Worm (Caenorhabditis elegans): ENCODE measurements around the gene rfip-2.

rfip-2 gene

ce11 chrII:709081-709480 is 14.5 kb upstream of the rfip-2 start, which contains the start of gene T02H6.1:
Gene T02H6.1, plus strand, starts transcription at chrII:709381.
- TF ChIP-seq hmbx-1 (tag; optimal IDR thresholded peaks at IDR 0.05): no peak
- TF ChIP-seq ceh-36 (tag; optimal IDR thresholded peaks at IDR 0.05): no peak
- no peak for TF ChIP-seq tbx-37 (GFP tag; conservative IDR thresholded peaks at IDR 0.05)
- no peak for TF ChIP-seq ets-7 (tag; optimal IDR thresholded peaks at IDR 0.05)
- TF ChIP-seq hnd-1 (tag; optimal IDR thresholded peaks at IDR 0.05): no peak
- TF ChIP-seq pes-1 (GFP tag; IDR thresholded peaks at IDR 0.05): no peak
- no peak for TF ChIP-seq ceh-13 (GFP tag; optimal IDR thresholded peaks at IDR 0.05)
- TF ChIP-seq scrt-1 (GFP tag; IDR thresholded peaks at IDR 0.05): no peak
- no peak for TF ChIP-seq aly-1 (tag; optimal IDR thresholded peaks at IDR 0.05)
- no peak for TF ChIP-seq hmg-4 (GFP tag; optimal IDR thresholded peaks at IDR 0.05)
- no peak for TF ChIP-seq ama-1 (optimal IDR thresholded peaks at IDR 0.05)
- no peak for TF ChIP-seq F13C5.2 (tag; optimal IDR thresholded peaks at IDR 0.05)
- TF ChIP-seq B0310.2 (tag; optimal IDR thresholded peaks at IDR 0.05): no peak

ce11 chrII:721931-722330 is 1.7 kb upstream of the rfip-2 start:
- no peak for TF ChIP-seq ama-1 (optimal IDR thresholded peaks at IDR 0.05)
- TF ChIP-seq scrt-1 (GFP tag; IDR thresholded peaks at IDR 0.05): no peak
- TF ChIP-seq ets-7 (tag; optimal IDR thresholded peaks at IDR 0.05): no peak
- no peak for TF ChIP-seq pes-1 (GFP tag; IDR thresholded peaks at IDR 0.05)
- TF ChIP-seq tbx-37 (GFP tag; conservative IDR thresholded peaks at IDR 0.05): no peak
- TF ChIP-seq ceh-36 (tag; optimal IDR thresholded peaks at IDR 0.05): no peak
- no peak for TF ChIP-seq hnd-1 (tag; optimal IDR thresholded peaks at IDR 0.05)

ce11 chrII:724004-724403 is 416 bp downstream of the rfip-2 start:
- TF ChIP-seq aly-1 (tag; optimal IDR thresholded peaks at IDR 0.05): no peak
- no peak for TF ChIP-seq ceh-13 (GFP tag; optimal IDR thresholded peaks at IDR 0.05)
- TF ChIP-seq pes-1 (GFP tag; IDR thresholded peaks at IDR 0.05): no peak

ce11 chrII:729931-730330 is 6.3 kb downstream of the rfip-2 start:
- TF ChIP-seq ceh-13 (GFP tag; optimal IDR thresholded peaks at IDR 0.05): no peak
- no peak for TF ChIP-seq aly-1 (tag; optimal IDR thresholded peaks at IDR 0.05)
- TF ChIP-seq ama-1 (optimal IDR thresholded peaks at IDR 0.05): no peak
- TF ChIP-seq tbx-11 (GFP tag; IDR thresholded peaks at IDR 0.05): no peak
- TF ChIP-seq pes-1 (GFP tag; IDR thresholded peaks at IDR 0.05): no peak
- no peak for TF ChIP-seq hmg-4 (GFP tag; optimal IDR thresholded peaks at IDR 0.05)
- no peak for TF ChIP-seq tbx-37 (GFP tag; conservative IDR thresholded peaks at IDR 0.05)
- no peak for TF ChIP-seq B0310.2 (tag; optimal IDR thresholded peaks at IDR 0.05)
- TF ChIP-seq ceh-36 (tag; optimal IDR thresholded peaks at IDR 0.05): no peak
- no peak for TF ChIP-seq F13C5.2 (tag; optimal IDR thresholded peaks at IDR 0.05)
- TF ChIP-seq hnd-1 (tag; optimal IDR thresholded peaks at IDR 0.05): no peak
- no peak for TF ChIP-seq sea-1 (GFP tag; conservative IDR thresholded peaks at IDR 0.05)

ce11 chrII:732393-732792 is 8.8 kb downstream of the rfip-2 start:
- no peak for TF ChIP-seq ceh-36 (tag; optimal IDR thresholded peaks at IDR 0.05)
- TF ChIP-seq scrt-1 (GFP tag; IDR thresholded peaks at IDR 0.05): no peak
- no peak for TF ChIP-seq hnd-1 (tag; optimal IDR thresholded peaks at IDR 0.05)
- no peak for TF ChIP-seq sea-1 (GFP tag; conservative IDR thresholded peaks at IDR 0.05)
- no peak for TF ChIP-seq hmbx-1 (tag; optimal IDR thresholded peaks at IDR 0.05)

- TF ChIP-seq ceh-36 (tag; optimal IDR thresholded peaks at IDR 0.05): no peak
- no peak for TF ChIP-seq sea-1 (GFP tag; conservative IDR thresholded peaks at IDR 0.05)
These were observed 17.2 kb downstream of the rfip-2 start, which contains the start of gene fbxc-48 for ce11 chrII:740808-741207. Gene fbxc-48, minus strand, starts transcription at chrII:740908.

ce11 chrII:750155-750554 is 26.6 kb downstream of the rfip-2 start, which contains the start of gene snt-6:
Gene snt-6, minus strand, starts transcription at chrII:750212.
- TF ChIP-seq ceh-13 (GFP tag; optimal IDR thresholded peaks at IDR 0.05) (no peak), flt-1 (GFP tag; IDR thresholded peaks at IDR 0.05) (no peak), B0310.2 (tag; optimal IDR thresholded peaks at IDR 0.05) (no peak), tbx-37 (GFP tag; conservative IDR thresholded peaks at IDR 0.05) (no peak), F13C5.2 (tag; optimal IDR thresholded peaks at IDR 0.05) (no peak)

ce11 chrII:751850-752249 is 28.3 kb downstream of the rfip-2 start:
- TF ChIP-seq F13C5.2 (tag; optimal IDR thresholded peaks at IDR 0.05) (no peak), sea-1 (GFP tag; conservative IDR thresholded peaks at IDR 0.05) (no peak), ama-1 (optimal IDR thresholded peaks at IDR 0.05) (no peak), tbx-11 (GFP tag; IDR thresholded peaks at IDR 0.05) (no peak), flt-1 (GFP tag; IDR thresholded peaks at IDR 0.05) (no peak), ceh-36 (tag; optimal IDR thresholded peaks at IDR 0.05) (no peak), hmg-4 (GFP tag; optimal IDR thresholded peaks at IDR 0.05) (no peak), ceh-13 (GFP tag; optimal IDR thresholded peaks at IDR 0.05) (no peak), tbx-37 (GFP tag; conservative IDR thresholded peaks at IDR 0.05) (no peak), scrt-1 (GFP tag; IDR thresholded peaks at IDR 0.05) (no peak), hnd-1 (tag; optimal IDR thresholded peaks at IDR 0.05) (no peak), pes-1 (GFP tag; IDR thresholded peaks at IDR 0.05) (no peak), hmbx-1 (tag; optimal IDR thresholded peaks at IDR 0.05) (no peak), aly-1 (tag; optimal IDR thresholded peaks at IDR 0.05) (no peak), ets-7 (tag; optimal IDR thresholded peaks at IDR 0.05) (no peak), tra-4 (tag; optimal IDR thresholded peaks at IDR 0.05) (no peak), B0310.2 (tag; optimal IDR thresholded peaks at IDR 0.05) (no peak)

- no peak for TF ChIP-seq ceh-36 (tag; optimal IDR thresholded peaks at IDR 0.05)
- no peak for TF ChIP-seq aly-1 (tag; optimal IDR thresholded peaks at IDR 0.05)
- no peak for TF ChIP-seq sea-1 (GFP tag; conservative IDR thresholded peaks at IDR 0.05)
These were observed 29.9 kb downstream of the rfip-2 start for ce11 chrII:753469-753868.

Data from whole organism, early embryonic.